Worm (Caenorhabditis elegans) whole organism, mixed stage, embryonic: ENCODE measurements around the gene gei-13.

Source experiments
- M03D4.4 ChIP-seq: sonication (generic microtip); optimal IDR thresholded peaks from 2 replicates; lab custom pipeline; 2017; ENCODE audit warnings: mild to moderate bottlenecking, missing genetic modification characterization, missing compliant biosample characterization
- bed-3 ChIP-seq: fragments of 200-800 bp; sonication (Bioruptor generic); optimal IDR thresholded peaks from 3 replicates; lab custom pipeline; 2018; ENCODE audit warnings: mild to moderate bottlenecking, missing genetic modification characterization, moderate library complexity, missing compliant biosample characterization
- blmp-1 ChIP-seq: fragments of 150-350 bp; optimal IDR thresholded peaks from 2 replicates; lab custom pipeline; 2014; ENCODE audit warnings: missing biosample characterization, missing genetic modification characterization
- ceh-39 ChIP-seq: fragments of 150-350 bp; optimal IDR thresholded peaks from 2 replicates; lab custom pipeline; 2014; ENCODE audit warnings: missing biosample characterization, missing genetic modification characterization
- ceh-43 ChIP-seq: fragments of 200-800 bp; sonication (Bioruptor generic); optimal IDR thresholded peaks from 2 replicates; lab custom pipeline; 2018; ENCODE audit warnings: mild to moderate bottlenecking, missing genetic modification characterization, moderate library complexity, missing compliant biosample characterization
- ceh-83 ChIP-seq: fragments of 200-800 bp; sonication (Bioruptor generic); optimal IDR thresholded peaks from 2 replicates; lab custom pipeline; 2018; ENCODE audit warnings: mild to moderate bottlenecking, missing genetic modification characterization, missing compliant biosample characterization
- ces-1 ChIP-seq: fragments of 150-350 bp; optimal IDR thresholded peaks from 2 replicates; lab custom pipeline; 2014; ENCODE audit warnings: missing biosample characterization, missing genetic modification reagents, missing genetic modification characterization
- cnd-1 ChIP-seq: fragments of 200-800 bp; sonication (Bioruptor generic); optimal IDR thresholded peaks from 2 replicates; lab custom pipeline; 2018; ENCODE audit warnings: mild to moderate bottlenecking, missing genetic modification characterization, missing compliant biosample characterization
- drap-1 ChIP-seq: fragments of 200-800 bp; sonication (Bioruptor generic); optimal IDR thresholded peaks from 3 replicates; lab custom pipeline; 2018; ENCODE audit warnings: mild to moderate bottlenecking, missing genetic modification characterization, missing compliant biosample characterization
- elt-1 ChIP-seq: sonication (generic microtip); optimal IDR thresholded peaks from 2 replicates; lab custom pipeline; 2017; ENCODE audit warnings: missing genetic modification characterization, mild to moderate bottlenecking, missing compliant biosample characterization, antibody characterized with exemption, moderate library complexity, borderline replicate concordance; ENCODE audit not compliant: insufficient read depth
- elt-3 ChIP-seq: fragments of 150-350 bp; optimal IDR thresholded peaks from 2 replicates; lab custom pipeline; 2014; ENCODE audit warnings: missing biosample characterization, missing genetic modification characterization
- flh-1 ChIP-seq: fragments of 200-800 bp; sonication (Bioruptor generic); optimal IDR thresholded peaks from 2 replicates; lab custom pipeline; 2018; ENCODE audit warnings: mild to moderate bottlenecking, missing genetic modification characterization, moderate library complexity, missing compliant biosample characterization
- ham-2 ChIP-seq: fragments of 200-800 bp; sonication (Bioruptor generic); optimal IDR thresholded peaks from 2 replicates; lab custom pipeline; 2018; ENCODE audit warnings: mild to moderate bottlenecking, missing genetic modification characterization, missing compliant biosample characterization
- hlh-1 ChIP-seq: fragments of 150-350 bp; optimal IDR thresholded peaks from 2 replicates; lab custom pipeline; 2014; ENCODE audit warnings: missing biosample characterization, missing genetic modification reagents, missing genetic modification characterization
- lin-13 ChIP-seq: fragments of 150-350 bp; optimal IDR thresholded peaks from 2 replicates; lab custom pipeline; 2014; ENCODE audit warnings: missing biosample characterization, missing genetic modification characterization
- lin-32 ChIP-seq: fragments of 200-800 bp; sonication (Bioruptor generic); optimal IDR thresholded peaks from 2 replicates; lab custom pipeline; 2018; ENCODE audit warnings: mild to moderate bottlenecking, missing genetic modification characterization, missing compliant biosample characterization
- lsy-2 ChIP-seq: fragments of 150-350 bp; optimal IDR thresholded peaks from 2 replicates; lab custom pipeline; 2014; ENCODE audit warnings: missing biosample characterization, missing genetic modification characterization
- mab-5 ChIP-seq: fragments of 150-350 bp; optimal IDR thresholded peaks from 2 replicates; lab custom pipeline; 2014; ENCODE audit warnings: missing biosample characterization, missing genetic modification characterization
- mep-1 ChIP-seq: fragments of 150-350 bp; optimal IDR thresholded peaks from 2 replicates; lab custom pipeline; 2017; ENCODE audit warnings: missing biosample characterization, missing genetic modification reagents, missing genetic modification characterization, inconsistent platforms
- mls-2 ChIP-seq: sonication (generic microtip); optimal IDR thresholded peaks from 2 replicates; lab custom pipeline; 2016; ENCODE audit warnings: mild to moderate bottlenecking, missing genetic modification characterization, moderate library complexity, missing compliant biosample characterization
- nhr-12 ChIP-seq: fragments of 150-350 bp; optimal IDR thresholded peaks from 2 replicates; lab custom pipeline; 2014; ENCODE audit warnings: missing biosample characterization, missing genetic modification characterization
- nhr-2 ChIP-seq: fragments of 150-350 bp; optimal IDR thresholded peaks from 2 replicates; lab custom pipeline; 2014; ENCODE audit warnings: missing biosample characterization, missing genetic modification characterization
- nhr-237 ChIP-seq: fragments of 150-350 bp; optimal IDR thresholded peaks from 2 replicates; lab custom pipeline; 2014; ENCODE audit warnings: missing biosample characterization, missing genetic modification characterization
- nhr-28 ChIP-seq: fragments of 150-350 bp; optimal IDR thresholded peaks from 2 replicates; lab custom pipeline; 2014; ENCODE audit warnings: missing biosample characterization, missing genetic modification characterization
- nhr-76 ChIP-seq: sonication (generic microtip); optimal IDR thresholded peaks from 2 replicates; lab custom pipeline; 2017; ENCODE audit warnings: missing biosample characterization, missing genetic modification characterization
- pha-4 ChIP-seq: fragments of 150-350 bp; optimal IDR thresholded peaks from 2 replicates; lab custom pipeline; 2018; ENCODE audit warnings: missing biosample characterization, missing genetic modification reagents, missing genetic modification characterization
- sem-2 ChIP-seq: fragments of 200-800 bp; sonication (Bioruptor generic); optimal IDR thresholded peaks from 2 replicates; lab custom pipeline; 2018; ENCODE audit warnings: mild to moderate bottlenecking, missing genetic modification characterization, missing compliant biosample characterization
- snpc-4 ChIP-seq: fragments of 150-350 bp; optimal IDR thresholded peaks from 2 replicates; lab custom pipeline; 2014; ENCODE audit warnings: missing biosample characterization, missing genetic modification characterization
- sptf-1 ChIP-seq: sonication (generic microtip); optimal IDR thresholded peaks from 2 replicates; lab custom pipeline; 2017; ENCODE audit warnings: mild to moderate bottlenecking, missing genetic modification characterization, moderate library complexity, missing compliant biosample characterization
- tbx-8 ChIP-seq: fragments of 200-800 bp; sonication (Bioruptor generic); optimal IDR thresholded peaks from 2 replicates; lab custom pipeline; 2018; ENCODE audit warnings: mild to moderate bottlenecking, missing genetic modification characterization, moderate library complexity, missing compliant biosample characterization
- unc-120 ChIP-seq: sonication (generic microtip); optimal IDR thresholded peaks from 2 replicates; lab custom pipeline; 2017; ENCODE audit warnings: missing genetic modification characterization, missing compliant biosample characterization; ENCODE audit not compliant: poor library complexity, severe bottlenecking
- unc-39 ChIP-seq: fragments of 150-350 bp; optimal IDR thresholded peaks from 2 replicates; lab custom pipeline; 2014; ENCODE audit warnings: missing biosample characterization, missing genetic modification characterization
- unc-62 ChIP-seq: fragments of 150-350 bp; optimal IDR thresholded peaks from 2 replicates; lab custom pipeline; 2014; ENCODE audit warnings: missing biosample characterization, missing genetic modification reagents, missing genetic modification characterization
- zip-8 ChIP-seq: fragments of 150-350 bp; optimal IDR thresholded peaks from 2 replicates; lab custom pipeline; 2014; ENCODE audit warnings: missing biosample characterization, missing genetic modification characterization
- ztf-11 ChIP-seq: fragments of 150-350 bp; optimal IDR thresholded peaks from 2 replicates; lab custom pipeline; 2014; ENCODE audit warnings: missing biosample characterization, missing genetic modification characterization

Gene gei-13

DNA sequence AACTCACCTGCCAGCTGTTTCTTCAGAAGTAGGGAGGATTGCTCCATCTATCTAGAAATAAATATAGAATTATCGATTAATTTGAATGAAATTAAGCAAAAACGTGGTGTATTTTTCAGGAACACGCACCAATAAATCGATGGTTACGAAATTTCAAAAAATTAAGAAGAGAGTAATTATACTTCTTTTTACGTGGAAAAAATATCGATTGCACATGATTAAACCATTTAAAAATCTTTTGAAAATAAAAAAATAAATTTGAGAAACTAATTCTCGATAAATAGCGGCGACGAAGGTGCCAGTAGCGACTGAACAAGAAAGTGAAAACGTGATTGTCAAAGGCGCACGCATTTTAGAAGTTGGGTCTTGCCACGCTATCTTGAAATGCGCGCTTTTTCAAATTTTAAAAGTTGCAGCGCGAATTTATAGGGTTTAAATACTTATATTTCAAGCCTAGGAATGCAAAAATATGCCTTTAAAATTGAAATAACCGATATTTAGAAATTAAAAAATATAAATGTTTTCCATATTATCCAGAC lies 5.7 kb downstream of the gei-13 start, which contains the start of gene ubc-7 (continued):
- TF ChIP-seq elt-3 (tag; lab: Kevin White, UChicago), result no peak
- TF ChIP-seq lsy-2, result peak; percentile 77
- no peak for TF ChIP-seq drap-1 (GFP tag; lab: Kevin White, UChicago)
- no peak for TF ChIP-seq sem-2 (GFP tag; lab: Kevin White, UChicago)
- no peak for TF ChIP-seq ceh-83 (GFP tag; lab: Kevin White, UChicago)
- no peak for TF ChIP-seq ztf-11 (tag; lab: Kevin White, UChicago)
- TF ChIP-seq mep-1 (tag; lab: Kevin White, UChicago), result peak; percentile 75
- TF ChIP-seq M03D4.4 (tag; lab: Kevin White, UChicago), result no peak
- no peak for TF ChIP-seq snpc-4 (tag; lab: Kevin White, UChicago)

DNA sequence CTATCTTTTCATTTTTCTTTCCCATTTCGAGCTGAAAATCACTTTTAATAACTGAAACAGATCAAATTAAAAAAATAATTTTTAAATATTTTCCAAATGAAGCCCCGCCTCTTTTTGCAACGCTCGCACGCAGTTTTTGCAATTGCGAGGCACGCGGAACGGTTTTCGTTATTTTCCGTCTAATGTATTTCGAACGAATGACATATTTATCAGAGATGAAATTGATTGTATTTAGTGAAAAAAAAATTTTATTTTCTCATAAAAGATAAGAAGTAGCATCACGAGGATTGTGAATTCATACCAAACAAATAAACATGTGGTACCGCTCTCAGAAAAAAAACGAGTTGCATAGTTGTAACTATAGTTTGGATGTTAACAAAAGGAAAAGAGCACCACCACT lies 7.1 kb downstream of the gei-13 start, which contains the start of gene rpac-19:
Gene rpac-19, minus strand, starts transcription at position 31 of the 400 bp plus-strand sequence.
- peak; percentile 20 for TF ChIP-seq nhr-76
- TF ChIP-seq ceh-39, result peak; percentile 29
- peak; percentile 19 for TF ChIP-seq nhr-2 (tag; lab: Kevin White, UChicago)
- TF ChIP-seq ceh-83 (GFP tag; lab: Kevin White, UChicago), result no peak
- no peak for TF ChIP-seq ham-2
- TF ChIP-seq tbx-8, result no peak
- no peak for TF ChIP-seq nhr-28
- no peak for TF ChIP-seq pha-4 (tag; lab: Kevin White, UChicago)
- TF ChIP-seq snpc-4 (tag; lab: Kevin White, UChicago), result no peak
- peak; percentile 30 for TF ChIP-seq lsy-2
- peak; percentile 9 for TF ChIP-seq sem-2 (GFP tag; lab: Kevin White, UChicago)
- TF ChIP-seq ceh-43 (GFP tag; lab: Kevin White, UChicago), result peak; percentile 47
- TF ChIP-seq zip-8 (tag; lab: Kevin White, UChicago), result no peak
- TF ChIP-seq drap-1 (GFP tag; lab: Kevin White, UChicago), result no peak
- TF ChIP-seq unc-39 (tag; lab: Kevin White, UChicago), result no peak
- no peak for TF ChIP-seq nhr-237 (tag; lab: Kevin White, UChicago)
- TF ChIP-seq blmp-1, result peak; percentile 71
- TF ChIP-seq M03D4.4 (tag; lab: Kevin White, UChicago), result peak; percentile 69
- no peak for TF ChIP-seq ztf-11 (tag; lab: Kevin White, UChicago)
- no peak for TF ChIP-seq hlh-1 (tag; lab: Kevin White, UChicago)
- no peak for TF ChIP-seq unc-62 (GFP tag; lab: Kevin White, UChicago)
- TF ChIP-seq flh-1 (GFP tag; lab: Kevin White, UChicago), result no peak
- peak; percentile 17 for TF ChIP-seq mab-5 (tag; lab: Kevin White, UChicago)
- TF ChIP-seq mls-2, result peak; percentile 53
- TF ChIP-seq mep-1 (tag; lab: Kevin White, UChicago), result peak; percentile 77
- no peak for TF ChIP-seq lin-32 (GFP tag; lab: Kevin White, UChicago)
- peak; percentile 73 for TF ChIP-seq sptf-1 (tag; lab: Kevin White, UChicago)
- TF ChIP-seq elt-3 (tag; lab: Kevin White, UChicago), result no peak
- TF ChIP-seq ces-1, result no peak
- TF ChIP-seq nhr-12, result no peak
- TF ChIP-seq bed-3 (GFP tag; lab: Kevin White, UChicago), result peak; percentile 47
- TF ChIP-seq cnd-1 (tag; lab: Kevin White, UChicago), result peak; percentile 13
- TF ChIP-seq elt-1 (tag; lab: Kevin White, UChicago), result no peak
- no peak for TF ChIP-seq lin-13
- peak; percentile 32 for TF ChIP-seq unc-120 (tag; lab: Kevin White, UChicago)
- TF ChIP-seq, all 35 proteins: peak for 15

DNA sequence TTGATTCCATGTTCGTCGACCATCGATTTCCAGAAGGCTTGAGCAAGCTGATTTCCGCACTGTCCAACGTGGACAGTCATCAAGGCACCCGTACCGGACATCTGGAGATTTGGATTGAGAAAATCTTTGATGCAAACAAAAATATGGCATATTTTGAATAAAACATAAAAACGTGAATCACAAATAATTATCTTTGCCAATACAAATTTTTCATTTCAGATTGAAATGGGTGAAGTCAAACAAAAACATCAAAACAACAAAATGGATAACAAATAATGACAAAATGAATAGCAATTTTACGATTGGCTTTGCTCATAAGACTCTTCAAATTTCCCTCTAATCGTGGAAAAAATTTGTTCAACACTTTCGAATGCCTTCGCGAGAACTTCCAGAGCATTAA lies 7.9 kb downstream of the gei-13 start, which contains the start of gene tbg-1:
Gene tbg-1, minus strand, starts transcription at position 101 of the 400 bp plus-strand sequence.
- TF ChIP-seq ceh-83 (GFP tag; lab: Kevin White, UChicago) (no peak), bed-3 (GFP tag; lab: Kevin White, UChicago) (no peak), nhr-28 (no peak), ces-1 (no peak), lin-32 (GFP tag; lab: Kevin White, UChicago) (no peak), M03D4.4 (tag; lab: Kevin White, UChicago) (no peak), sem-2 (GFP tag; lab: Kevin White, UChicago) (no peak), blmp-1 (no peak), lsy-2 (no peak)
